Worm (Caenorhabditis elegans) whole organism, L2 larva: ENCODE data around the gene W05H7.1.
A peak's percentile ranks its signal among the peaks of the same experiment; 100 is the strongest.

Experiments
- C34F6.9 ChIP-seq: fragments of 150-350 bp; optimal IDR thresholded peaks from 2 replicates; lab custom pipeline; 2014; ENCODE audit warnings: missing biosample characterization, missing genetic modification characterization
- F13H6.1 ChIP-seq: sonication (generic microtip); optimal IDR thresholded peaks from 2 replicates; lab custom pipeline; 2016; ENCODE audit warnings: missing genetic modification characterization, missing compliant biosample characterization
- R02D3.7 ChIP-seq: fragments of 150-350 bp; optimal IDR thresholded peaks from 2 replicates; lab custom pipeline; 2014; ENCODE audit warnings: missing biosample characterization, missing genetic modification characterization
- Y55F3AM.14 ChIP-seq: fragments of 200-800 bp; sonication (Bioruptor generic); optimal IDR thresholded peaks from 2 replicates; lab custom pipeline; 2018; ENCODE audit warnings: mild to moderate bottlenecking, missing genetic modification characterization, missing compliant biosample characterization
- ZK546.5 ChIP-seq: sonication (generic microtip); optimal IDR thresholded peaks from 2 replicates; lab custom pipeline; 2017; ENCODE audit warnings: missing biosample characterization, missing genetic modification characterization
- aly-2 ChIP-seq: fragments of 150-350 bp; optimal IDR thresholded peaks from 2 replicates; lab custom pipeline; 2014; ENCODE audit warnings: missing biosample characterization, missing genetic modification characterization
- ama-1 ChIP-seq: fragments of 150-350 bp; optimal IDR thresholded peaks from 2 replicates; lab custom pipeline; 2018; ENCODE audit warnings: inconsistent platforms
- blmp-1 ChIP-seq: sonication (generic microtip); optimal IDR thresholded peaks from 2 replicates; lab custom pipeline; 2017; ENCODE audit warnings: missing genetic modification characterization, mild to moderate bottlenecking, missing compliant biosample characterization, antibody characterized with exemption, moderate library complexity; ENCODE audit not compliant: insufficient read depth
- ceh-82 ChIP-seq: fragments of 150-350 bp; optimal IDR thresholded peaks from 2 replicates; lab custom pipeline; 2014; ENCODE audit warnings: missing biosample characterization, missing genetic modification characterization
- crh-2 ChIP-seq: sonication (generic microtip); optimal IDR thresholded peaks from 2 replicates; lab custom pipeline; 2017; ENCODE audit warnings: missing biosample characterization, missing genetic modification characterization
- dmd-4 ChIP-seq: sonication (generic microtip); optimal IDR thresholded peaks from 2 replicates; lab custom pipeline; 2017; ENCODE audit warnings: missing biosample characterization, missing genetic modification characterization
- egl-27 ChIP-seq: sonication (generic microtip); optimal IDR thresholded peaks from 3 replicates; lab custom pipeline; 2017; ENCODE audit warnings: missing biosample characterization, missing genetic modification reagents, missing genetic modification characterization
- elt-1 ChIP-seq: fragments of 150-350 bp; optimal IDR thresholded peaks from 2 replicates; lab custom pipeline; 2014; ENCODE audit warnings: missing biosample characterization, missing genetic modification characterization
- elt-3 ChIP-seq: sonication (generic microtip); optimal IDR thresholded peaks from 2 replicates; lab custom pipeline; 2017; ENCODE audit warnings: missing biosample characterization, missing genetic modification characterization
- fos-1 ChIP-seq: fragments of 150-350 bp; optimal IDR thresholded peaks from 2 replicates; lab custom pipeline; 2014; ENCODE audit warnings: missing biosample characterization, missing genetic modification characterization
- gmeb-1 ChIP-seq: fragments of 150-350 bp; optimal IDR thresholded peaks from 2 replicates; lab custom pipeline; 2014; ENCODE audit warnings: missing biosample characterization, missing genetic modification characterization
- lin-11 ChIP-seq: fragments of 150-350 bp; sonication (generic microtip); optimal IDR thresholded peaks from 2 replicates; lab custom pipeline; 2014; ENCODE audit warnings: missing biosample characterization, missing genetic modification characterization, inconsistent platforms, mixed read lengths
- lin-13 ChIP-seq: fragments of 150-350 bp; optimal IDR thresholded peaks from 2 replicates; lab custom pipeline; 2014; ENCODE audit warnings: missing biosample characterization, missing genetic modification reagents, missing genetic modification characterization
- lin-39 ChIP-seq: fragments of 150-350 bp; optimal IDR thresholded peaks from 2 replicates; lab custom pipeline; 2014; ENCODE audit warnings: missing biosample characterization, missing genetic modification reagents, missing genetic modification characterization
- lsy-2 ChIP-seq, 2 experiments: fragments of 150-350 bp in 1 of 2; sonication (generic microtip) in 1 of 2; optimal IDR thresholded peaks; 2 replicates each; lab custom pipeline; 2014 to 2017; ENCODE audit warnings: missing biosample characterization in 2 of 2, missing genetic modification characterization in 2 of 2
- mab-5 ChIP-seq: fragments of 150-350 bp; optimal IDR thresholded peaks from 2 replicates; lab custom pipeline; 2014; ENCODE audit warnings: missing biosample characterization, missing genetic modification characterization
- mbf-1 ChIP-seq: sonication (generic microtip); optimal IDR thresholded peaks from 2 replicates; lab custom pipeline; 2017; ENCODE audit warnings: missing biosample characterization, missing genetic modification characterization
- mdl-1 ChIP-seq, 2 experiments: fragments of 150-350 bp in 1 of 2; sonication (generic microtip) in 1 of 2; optimal IDR thresholded peaks; 2 replicates each; lab custom pipeline; 2017; ENCODE audit warnings: missing biosample characterization in 2 of 2, missing genetic modification characterization in 2 of 2
- nhr-12 ChIP-seq: fragments of 150-350 bp; optimal IDR thresholded peaks from 2 replicates; lab custom pipeline; 2014; ENCODE audit warnings: missing biosample characterization, missing genetic modification characterization
- nhr-129 ChIP-seq: fragments of 150-350 bp; optimal IDR thresholded peaks from 2 replicates; lab custom pipeline; 2014; ENCODE audit warnings: missing biosample characterization, missing genetic modification characterization
- nhr-21 ChIP-seq: fragments of 150-350 bp; optimal IDR thresholded peaks from 2 replicates; lab custom pipeline; 2014; ENCODE audit warnings: missing biosample characterization, missing genetic modification characterization
- nhr-237 ChIP-seq: fragments of 150-350 bp; optimal IDR thresholded peaks from 2 replicates; lab custom pipeline; 2014; ENCODE audit warnings: missing biosample characterization, missing genetic modification characterization
- nhr-25 ChIP-seq: fragments of 150-350 bp; sonication (generic microtip); optimal IDR thresholded peaks from 3 replicates; lab custom pipeline; 2014; ENCODE audit warnings: missing biosample characterization, missing genetic modification characterization
- nhr-6 ChIP-seq: fragments of 150-350 bp; optimal IDR thresholded peaks from 2 replicates; lab custom pipeline; 2014; ENCODE audit warnings: missing biosample characterization, missing genetic modification characterization
- nhr-77 ChIP-seq: fragments of 150-350 bp; optimal IDR thresholded peaks from 2 replicates; lab custom pipeline; 2014; ENCODE audit warnings: missing biosample characterization, missing genetic modification characterization
- peb-1 ChIP-seq: fragments of 150-350 bp; optimal IDR thresholded peaks from 2 replicates; lab custom pipeline; 2014; ENCODE audit warnings: missing biosample characterization, missing genetic modification characterization
- sem-4 ChIP-seq: fragments of 150-350 bp; optimal IDR thresholded peaks from 2 replicates; lab custom pipeline; 2014; ENCODE audit warnings: missing biosample characterization, missing genetic modification reagents, missing genetic modification characterization
- skn-1 ChIP-seq: sonication (generic microtip); optimal IDR thresholded peaks from 2 replicates; lab custom pipeline; 2017; ENCODE audit warnings: missing biosample characterization, missing genetic modification characterization
- sma-3 ChIP-seq: sonication (generic microtip); optimal IDR thresholded peaks from 2 replicates; lab custom pipeline; 2016; ENCODE audit warnings: missing genetic modification reagents, missing genetic modification characterization, missing compliant biosample characterization
- sma-9 ChIP-seq, 2 experiments: fragments of 150-350 bp in 1 of 2; sonication (generic microtip) in 1 of 2; optimal IDR thresholded peaks; 2 replicates each; lab custom pipeline; 2014 to 2016; ENCODE audit warnings: missing genetic modification characterization in 2 of 2, mild to moderate bottlenecking in 1 of 2, missing biosample characterization in 1 of 2, missing compliant biosample characterization in 1 of 2, missing genetic modification reagents in 1 of 2, moderate library complexity in 1 of 2
- snpc-4 ChIP-seq: fragments of 150-350 bp; optimal IDR thresholded peaks from 2 replicates; lab custom pipeline; 2014; ENCODE audit warnings: missing biosample characterization, missing genetic modification characterization
- unc-62 ChIP-seq: fragments of 150-350 bp; optimal IDR thresholded peaks from 2 replicates; lab custom pipeline; 2014; ENCODE audit warnings: missing biosample characterization, missing genetic modification reagents, missing genetic modification characterization
- zag-1 ChIP-seq: fragments of 150-350 bp; optimal IDR thresholded peaks from 2 replicates; lab custom pipeline; 2014; ENCODE audit warnings: missing biosample characterization, missing genetic modification characterization
- ztf-11 ChIP-seq: sonication (generic microtip); optimal IDR thresholded peaks from 2 replicates; lab custom pipeline; 2017; ENCODE audit warnings: missing biosample characterization, missing genetic modification characterization
- ztf-4 ChIP-seq: fragments of 150-350 bp; optimal IDR thresholded peaks from 2 replicates; lab custom pipeline; 2014; ENCODE audit warnings: missing biosample characterization, missing genetic modification characterization

Gene W05H7.1

DNA sequence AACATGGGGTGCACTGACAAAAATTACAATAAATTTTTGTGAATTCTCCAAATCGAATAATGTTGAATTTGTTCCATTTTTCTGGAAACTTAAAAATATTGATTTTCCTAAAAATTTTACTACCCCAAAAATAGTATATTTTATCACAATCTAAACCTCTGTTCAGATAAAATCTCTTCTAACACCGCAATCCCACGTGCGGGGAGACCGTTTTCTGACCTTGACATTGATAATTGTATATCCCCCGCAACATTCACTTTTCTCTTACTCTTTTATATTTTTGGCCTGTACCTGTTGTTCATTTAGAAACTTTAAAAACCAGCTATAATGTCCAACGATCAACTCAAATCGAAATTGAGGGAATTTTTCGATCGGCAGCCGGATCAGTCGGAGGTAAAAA lies 8.2 kb downstream of the W05H7.1 start, which contains the start of gene D1005.2:
Gene D1005.2, plus strand, starts transcription at position 230 of the 400 bp plus-strand sequence.
- TF ChIP-seq blmp-1 (tag; lab: Kevin White, UChicago) (peak; percentile 63), skn-1 (tag; lab: Kevin White, UChicago) (no peak), sma-3 (peak; percentile 24), dmd-4 (tag; lab: Kevin White, UChicago) (no peak), nhr-25 (tag; lab: Kevin White, UChicago) (peak; percentile 20), lin-39 (tag; lab: Kevin White, UChicago) (no peak), nhr-21 (no peak), mdl-1 (tag; optimal IDR thresholded peaks at IDR 0.05; lab: Kevin White, UChicago) (peak in 1 of 2 experiments; percentile 5), nhr-6 (no peak), sma-9 (GFP tag; optimal IDR thresholded peaks at IDR 0.05; lab: Kevin White, UChicago) (peak; percentile 69), sma-9 (tag; optimal IDR thresholded peaks at IDR 0.05; lab: Kevin White, UChicago) (no peak)

ce11 chrX:1459756-1460155 lies 9.2 kb downstream of the W05H7.1 start:
- TF ChIP-seq elt-1 (no peak), nhr-237 (tag; lab: Kevin White, UChicago) (no peak), F13H6.1 (tag; lab: Kevin White, UChicago) (no peak), C34F6.9 (tag; lab: Kevin White, UChicago) (no peak), aly-2 (tag; lab: Kevin White, UChicago) (no peak), Y55F3AM.14 (no peak), nhr-12 (tag; lab: Kevin White, UChicago) (no peak), snpc-4 (tag; lab: Kevin White, UChicago) (no peak), skn-1 (tag; lab: Kevin White, UChicago) (no peak), nhr-129 (tag; lab: Kevin White, UChicago) (no peak), fos-1 (tag; lab: Kevin White, UChicago) (no peak), nhr-21 (no peak), ZK546.5 (tag; lab: Kevin White, UChicago) (no peak), zag-1 (tag; lab: Kevin White, UChicago) (no peak), gmeb-1 (no peak), blmp-1 (tag; lab: Kevin White, UChicago) (no peak), mab-5 (tag; lab: Kevin White, UChicago) (no peak), peb-1 (tag; lab: Kevin White, UChicago) (no peak), ceh-82 (tag; lab: Kevin White, UChicago) (no peak)

ce11 chrX:1464699-1465098 lies 14.1 kb downstream of the W05H7.1 start, which contains the start of gene D1005.6:
Gene D1005.6, minus strand, starts transcription at chrX:1464799.
- TF ChIP-seq nhr-6 = no peak
- no peak for TF ChIP-seq aly-2 (tag; lab: Kevin White, UChicago)
- no peak for TF ChIP-seq ztf-4 (tag; lab: Kevin White, UChicago)
- TF ChIP-seq nhr-77 = no peak
- TF ChIP-seq lin-39 (tag; lab: Kevin White, UChicago) = no peak

DNA sequence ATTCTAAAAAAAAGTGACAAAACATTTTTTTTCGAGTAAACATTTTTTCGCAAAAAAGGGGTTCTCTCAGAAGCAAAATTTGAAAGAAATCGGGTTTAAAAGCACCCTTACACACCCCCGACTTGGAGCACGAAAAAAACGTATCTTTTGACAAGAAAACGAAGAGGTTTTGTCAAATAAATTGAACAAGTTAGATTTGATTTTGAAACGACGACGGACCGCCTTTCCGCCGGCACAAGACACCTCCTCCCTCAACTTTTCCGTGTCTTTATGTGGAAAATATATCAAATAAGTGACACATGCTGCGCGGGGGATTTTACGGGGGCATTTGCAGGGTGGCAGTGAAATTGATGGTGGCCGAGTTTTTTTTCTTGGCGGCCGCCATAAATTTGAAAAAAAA lies 17.5 kb downstream of the W05H7.1 start:
- TF ChIP-seq unc-62 (GFP tag; lab: Kevin White, UChicago) = no peak

ce11 chrX:1471232-1471631 lies 20.7 kb downstream of the W05H7.1 start:
- TF ChIP-seq elt-3 (tag; lab: Kevin White, UChicago) = no peak
- TF ChIP-seq aly-2 (tag; lab: Kevin White, UChicago) = no peak
- TF ChIP-seq egl-27 (tag; lab: Kevin White, UChicago) = no peak
- no peak for TF ChIP-seq snpc-4 (tag; lab: Kevin White, UChicago)
- no peak for TF ChIP-seq nhr-129 (tag; lab: Kevin White, UChicago)
- TF ChIP-seq mbf-1 (tag; lab: Kevin White, UChicago) = no peak
- TF ChIP-seq nhr-12 (tag; lab: Kevin White, UChicago) = no peak
- TF ChIP-seq lin-11 (tag; lab: Kevin White, UChicago) = no peak
- TF ChIP-seq sma-3 = no peak
- no peak for TF ChIP-seq lin-39 (tag; lab: Kevin White, UChicago)
- TF ChIP-seq ama-1 (lab: Kevin White, UChicago) = no peak
- no peak for TF ChIP-seq sma-9 (GFP tag; optimal IDR thresholded peaks at IDR 0.05; lab: Kevin White, UChicago)
- TF ChIP-seq sma-9 (tag; optimal IDR thresholded peaks at IDR 0.05; lab: Kevin White, UChicago) = no peak
- TF ChIP-seq crh-2 (tag; lab: Kevin White, UChicago) = no peak
- no peak for TF ChIP-seq lsy-2 (tag; optimal IDR thresholded peaks at IDR 0.05; lab: Kevin White, UChicago)
- no peak for TF ChIP-seq sem-4 (tag; lab: Kevin White, UChicago)
- TF ChIP-seq lin-13 (GFP tag; lab: Kevin White, UChicago) = no peak
- TF ChIP-seq ztf-11 (tag; lab: Kevin White, UChicago) = no peak
- no peak for TF ChIP-seq R02D3.7 (tag; lab: Kevin White, UChicago)
- TF ChIP-seq elt-1 = no peak
- TF ChIP-seq, all 48 proteins: peak for 0
